Fruit fly (Drosophila melanogaster): ENCODE data around the gene CG18530.

DNA sequence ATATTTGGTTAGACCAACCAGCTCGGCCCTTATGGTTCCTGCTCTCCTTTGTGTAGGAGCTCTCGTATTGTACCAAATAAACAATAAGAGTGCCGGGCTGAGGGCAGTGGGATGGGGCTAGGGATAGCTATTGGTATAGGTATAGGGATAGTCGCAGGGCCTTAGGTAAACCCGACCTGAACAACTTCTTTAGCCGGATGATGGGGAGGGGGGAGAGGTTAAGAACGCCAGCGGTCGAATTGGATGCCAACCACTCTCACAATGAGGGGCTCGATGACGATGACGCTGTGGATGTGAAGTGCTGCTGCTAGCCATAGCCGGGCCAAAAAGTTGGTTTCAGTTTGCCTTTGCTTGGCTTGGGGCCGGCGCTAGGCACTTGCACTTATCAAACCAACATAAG is 14.2 kb downstream of the CG18530 start:
- TF ChIP-seq CG4496 (GFP tag; IDR thresholded peaks at IDR 0.05) (no peak), Pif1B (GFP tag; optimal IDR thresholded peaks at IDR 0.05) (no peak), CG9948 (tag; optimal IDR thresholded peaks at IDR 0.05) (no peak), CG10348 (GFP tag; IDR thresholded peaks at IDR 0.05) (no peak), CG14655 (GFP tag; optimal IDR thresholded peaks at IDR 0.05) (no peak), Snoo (tag; optimal IDR thresholded peaks at IDR 0.05) (no peak), Ets98B (GFP tag; IDR thresholded peaks at IDR 0.05) (no peak)
